Worm (Caenorhabditis elegans) whole organism, L4 larva: ENCODE data around the gene F58H7.5.

ENCODE experiments used
- F37D6.2 ChIP-seq: sonication (generic microtip); optimal IDR thresholded peaks from 2 replicates; lab custom pipeline; 2016; ENCODE audit warnings: mild to moderate bottlenecking, missing genetic modification characterization, missing compliant biosample characterization
- ceh-20 ChIP-seq: fragments of 200-800 bp; sonication (Bioruptor generic); IDR thresholded peaks from 2 replicates; pipeline ENCODE4 v1.3.6; 2022; ENCODE audit warnings: missing genetic modification reagents, missing genetic modification characterization, missing compliant biosample characterization
- ces-1 ChIP-seq: fragments of 150-350 bp; sonication (generic microtip); optimal IDR thresholded peaks from 4 replicates; lab custom pipeline; 2014; ENCODE audit warnings: missing biosample characterization, missing genetic modification reagents, missing genetic modification characterization
- fos-1 ChIP-seq: fragments of 150-350 bp; optimal IDR thresholded peaks from 2 replicates; lab custom pipeline; 2014; ENCODE audit warnings: missing biosample characterization, missing genetic modification characterization
- gei-8 ChIP-seq: fragments of 200-800 bp; sonication (Bioruptor generic); optimal IDR thresholded peaks from 2 replicates; lab custom pipeline; 2018; ENCODE audit warnings: mild to moderate bottlenecking, missing genetic modification characterization, missing compliant biosample characterization
- mdl-1 ChIP-seq, 2 experiments: fragments of 150-350 bp in 1 of 2; sonication (generic microtip) in 1 of 2; optimal IDR thresholded peaks; 2 replicates each; lab custom pipeline; 2014 to 2017; ENCODE audit warnings: missing biosample characterization in 2 of 2, missing genetic modification characterization in 2 of 2
- set-16 ChIP-seq: fragments of 200-800 bp; sonication (Bioruptor generic); IDR thresholded peaks from 2 replicates; pipeline ENCODE4 v1.3.6; 2022; ENCODE audit warnings: missing genetic modification reagents, missing genetic modification characterization, missing compliant biosample characterization
- unc-39 ChIP-seq: sonication (generic microtip); optimal IDR thresholded peaks from 2 replicates; lab custom pipeline; 2017; ENCODE audit warnings: missing biosample characterization, missing genetic modification characterization
- zag-1 ChIP-seq: fragments of 150-350 bp; optimal IDR thresholded peaks from 2 replicates; lab custom pipeline; 2014; ENCODE audit warnings: missing biosample characterization, missing genetic modification characterization

ce11 chrIV:878634-879033 is 41.2 kb upstream of the F58H7.5 start:
- TF ChIP-seq zag-1 (tag; lab: Kevin White, UChicago) (no peak), fos-1 (tag; lab: Kevin White, UChicago) (no peak), mdl-1 (tag; optimal IDR thresholded peaks at IDR 0.05; lab: Kevin White, UChicago) (no peak), ceh-20 (GFP tag; lab: Robert Waterston, UW) (no peak), set-16 (no peak), F37D6.2 (tag; lab: Kevin White, UChicago) (no peak), ces-1 (GFP tag; lab: Kevin White, UChicago) (no peak), gei-8 (no peak), unc-39 (tag; lab: Kevin White, UChicago) (no peak)
